Worm (Caenorhabditis elegans) whole organism, L1 larva: ENCODE results near the gene grwd-1.

Experiments
- F16B12.6 ChIP-seq: fragments of 150-350 bp; optimal IDR thresholded peaks from 2 replicates; lab custom pipeline; 2014; ENCODE audit warnings: missing biosample characterization, missing genetic modification characterization
- aha-1 ChIP-seq: fragments of 150-350 bp; optimal IDR thresholded peaks from 2 replicates; lab custom pipeline; 2014; ENCODE audit warnings: missing biosample characterization, missing genetic modification characterization
- ama-1 ChIP-seq: fragments of 150-350 bp; optimal IDR thresholded peaks from 2 replicates; lab custom pipeline; 2014
- blmp-1 ChIP-seq: fragments of 150-350 bp; optimal IDR thresholded peaks from 2 replicates; lab custom pipeline; 2014; ENCODE audit warnings: missing biosample characterization, missing genetic modification characterization
- ceh-63 ChIP-seq: fragments of 200-800 bp; sonication (Bioruptor generic); optimal IDR thresholded peaks from 2 replicates; lab custom pipeline; 2018; ENCODE audit warnings: mild to moderate bottlenecking, missing genetic modification characterization, missing compliant biosample characterization
- ceh-8 ChIP-seq: fragments of 200-800 bp; sonication (Bioruptor generic); optimal IDR thresholded peaks from 2 replicates; lab custom pipeline; 2018; ENCODE audit warnings: mild to moderate bottlenecking, missing genetic modification characterization, moderate library complexity, missing compliant biosample characterization
- ceh-82 ChIP-seq, 3 experiments: fragments of 150-350 bp in 1 of 3; sonication (generic microtip) in 2 of 3; optimal IDR thresholded peaks; 2 replicates each; lab custom pipeline; 2014 to 2017; ENCODE audit warnings: missing biosample characterization in 3 of 3, missing genetic modification characterization in 3 of 3
- ceh-88 ChIP-seq: fragments of 200-800 bp; sonication (Bioruptor generic); IDR thresholded peaks from 2 replicates; pipeline ENCODE4 v1.3.6; 2022; ENCODE audit warnings: missing genetic modification characterization, missing compliant biosample characterization
- ces-1 ChIP-seq: fragments of 150-350 bp; optimal IDR thresholded peaks from 2 replicates; lab custom pipeline; 2014; ENCODE audit warnings: missing biosample characterization, missing genetic modification reagents, missing genetic modification characterization
- dpl-1 ChIP-seq, 3 experiments: fragments of 150-350 bp in 2 of 3; sonication (generic microtip) in 1 of 3; optimal IDR thresholded peaks; 2 replicates each; lab custom pipeline; 2014 to 2017; ENCODE audit warnings: missing biosample characterization in 3 of 3, missing genetic modification characterization in 3 of 3, missing genetic modification reagents in 3 of 3
- dsc-1 ChIP-seq: sonication (generic microtip); optimal IDR thresholded peaks from 2 replicates; lab custom pipeline; 2016; ENCODE audit warnings: mild to moderate bottlenecking, missing genetic modification characterization, missing compliant biosample characterization
- efl-1 ChIP-seq, 4 experiments: fragments of 150-350 bp; optimal IDR thresholded peaks in 3 of 4; peaks in 1 of 4; 1 replicate in 1 of 4; 2 replicates in 3 of 4; lab custom pipeline; 2014; ENCODE audit warnings: missing biosample characterization in 2 of 4, missing genetic modification characterization in 2 of 4, missing genetic modification reagents in 2 of 4
- efl-3 ChIP-seq: fragments of 200-800 bp; sonication (Bioruptor generic); optimal IDR thresholded peaks from 2 replicates; lab custom pipeline; 2018; ENCODE audit warnings: mild to moderate bottlenecking, missing genetic modification characterization, missing compliant biosample characterization
- egl-13 ChIP-seq: sonication (generic microtip); optimal IDR thresholded peaks from 2 replicates; lab custom pipeline; 2016; ENCODE audit warnings: missing genotype, missing genetic modification reagents, missing genetic modification characterization, missing compliant biosample characterization
- ets-5 ChIP-seq: fragments of 200-800 bp; sonication (Bioruptor generic); IDR thresholded peaks from 2 replicates; pipeline ENCODE4 v1.3.6; 2022; ENCODE audit warnings: missing genetic modification characterization, missing compliant biosample characterization
- fkh-4 ChIP-seq: sonication (generic microtip); optimal IDR thresholded peaks from 2 replicates; lab custom pipeline; 2016; ENCODE audit warnings: missing compliant biosample characterization, missing genetic modification characterization, borderline replicate concordance
- fkh-8 ChIP-seq: sonication (generic microtip); optimal IDR thresholded peaks from 2 replicates; lab custom pipeline; 2016; ENCODE audit warnings: mild to moderate bottlenecking, missing genetic modification characterization, missing compliant biosample characterization
- fos-1 ChIP-seq: fragments of 150-350 bp; optimal IDR thresholded peaks from 2 replicates; lab custom pipeline; 2014; ENCODE audit warnings: missing biosample characterization, missing genetic modification characterization
- grh-1 ChIP-seq: fragments of 200-800 bp; sonication (Bioruptor generic); IDR thresholded peaks from 2 replicates; pipeline ENCODE4 v1.3.6; 2022; ENCODE audit warnings: missing genetic modification reagents, missing genetic modification characterization, missing compliant biosample characterization
- hlh-17 ChIP-seq: fragments of 200-800 bp; sonication (Bioruptor generic); optimal IDR thresholded peaks from 2 replicates; lab custom pipeline; 2018; ENCODE audit warnings: missing genetic modification characterization, mild to moderate bottlenecking, missing compliant biosample characterization, moderate library complexity, borderline replicate concordance
- hlh-4 ChIP-seq: sonication (generic microtip); optimal IDR thresholded peaks from 2 replicates; lab custom pipeline; 2016; ENCODE audit warnings: mild to moderate bottlenecking, missing genetic modification characterization, missing compliant biosample characterization
- hpl-2 ChIP-seq: fragments of 150-350 bp; optimal IDR thresholded peaks from 2 replicates; lab custom pipeline; 2014; ENCODE audit warnings: missing biosample characterization, missing genetic modification reagents, missing genetic modification characterization
- isw-1 ChIP-seq: fragments of 200-800 bp; sonication (Bioruptor generic); IDR thresholded peaks from 2 replicates; pipeline ENCODE4 v1.3.6; 2022; ENCODE audit warnings: missing genetic modification characterization, missing compliant biosample characterization
- jun-1 ChIP-seq: fragments of 150-350 bp; optimal IDR thresholded peaks from 2 replicates; lab custom pipeline; 2014; ENCODE audit warnings: missing biosample characterization, missing genetic modification reagents, missing genetic modification characterization
- lin-13 ChIP-seq: fragments of 150-350 bp; optimal IDR thresholded peaks from 2 replicates; lab custom pipeline; 2014; ENCODE audit warnings: missing biosample characterization, missing genetic modification reagents, missing genetic modification characterization
- lin-14 ChIP-seq: fragments of 200-800 bp; sonication (Bioruptor generic); optimal IDR thresholded peaks from 2 replicates; lab custom pipeline; 2018; ENCODE audit warnings: mild to moderate bottlenecking, missing genetic modification characterization, moderate library complexity, missing compliant biosample characterization
- lin-15B ChIP-seq: fragments of 150-350 bp; sonication (generic microtip); optimal IDR thresholded peaks from 3 replicates; lab custom pipeline; 2014; ENCODE audit warnings: missing biosample characterization, missing genetic modification characterization
- lin-39 ChIP-seq: fragments of 150-350 bp; optimal IDR thresholded peaks from 2 replicates; lab custom pipeline; 2014; ENCODE audit warnings: missing biosample characterization, missing genetic modification reagents, missing genetic modification characterization
- mab-9 ChIP-seq: fragments of 200-800 bp; sonication (Bioruptor generic); IDR thresholded peaks from 2 replicates; pipeline ENCODE4 v1.3.6; 2022; ENCODE audit warnings: missing genetic modification reagents, missing genetic modification characterization, missing compliant biosample characterization
- mdl-1 ChIP-seq, 2 experiments: fragments of 150-350 bp; optimal IDR thresholded peaks; 2 replicates each; lab custom pipeline; 2014 to 2017; ENCODE audit warnings: missing biosample characterization in 2 of 2, missing genetic modification characterization in 2 of 2, inconsistent platforms in 1 of 2
- mef-2 ChIP-seq: fragments of 150-350 bp; optimal IDR thresholded peaks from 2 replicates; lab custom pipeline; 2014; ENCODE audit warnings: missing biosample characterization, missing genetic modification characterization
- mep-1 ChIP-seq: fragments of 150-350 bp; optimal IDR thresholded peaks from 2 replicates; lab custom pipeline; 2014; ENCODE audit warnings: missing biosample characterization, missing genetic modification characterization
- nhr-11 ChIP-seq: fragments of 150-350 bp; optimal IDR thresholded peaks from 2 replicates; lab custom pipeline; 2014; ENCODE audit warnings: missing biosample characterization, missing genetic modification characterization
- nhr-12 ChIP-seq: sonication (generic microtip); optimal IDR thresholded peaks from 2 replicates; lab custom pipeline; 2017; ENCODE audit warnings: missing biosample characterization, missing genetic modification characterization
- nhr-237 ChIP-seq: fragments of 150-350 bp; optimal IDR thresholded peaks from 2 replicates; lab custom pipeline; 2014; ENCODE audit warnings: missing biosample characterization, missing genetic modification characterization
- nhr-28 ChIP-seq: fragments of 150-350 bp; optimal IDR thresholded peaks from 2 replicates; lab custom pipeline; 2014; ENCODE audit warnings: missing biosample characterization, missing genetic modification characterization
- nhr-71 ChIP-seq: sonication (generic microtip); optimal IDR thresholded peaks from 2 replicates; lab custom pipeline; 2016; ENCODE audit warnings: mild to moderate bottlenecking, missing genetic modification characterization, moderate library complexity, missing compliant biosample characterization
- nhr-76 ChIP-seq: sonication (generic microtip); optimal IDR thresholded peaks from 2 replicates; lab custom pipeline; 2017; ENCODE audit warnings: missing biosample characterization, missing genetic modification characterization
- nhr-77 ChIP-seq: fragments of 150-350 bp; optimal IDR thresholded peaks from 2 replicates; lab custom pipeline; 2014; ENCODE audit warnings: missing biosample characterization, missing genetic modification characterization
- nhr-84 ChIP-seq: sonication (generic microtip); optimal IDR thresholded peaks from 2 replicates; lab custom pipeline; 2017; ENCODE audit warnings: missing biosample characterization, missing genetic modification characterization
- nhr-85 ChIP-seq: sonication (generic microtip); peaks from one replicate; lab custom pipeline; 2016; ENCODE audit warnings: missing genetic modification characterization, inconsistent platforms, missing compliant biosample characterization
- pax-3 ChIP-seq: fragments of 200-800 bp; sonication (Bioruptor generic); optimal IDR thresholded peaks from 2 replicates; lab custom pipeline; 2018; ENCODE audit warnings: mild to moderate bottlenecking, missing genetic modification characterization, moderate library complexity, missing compliant biosample characterization
- pqm-1 ChIP-seq: sonication (generic microtip); optimal IDR thresholded peaks from 3 replicates; lab custom pipeline; 2017; ENCODE audit warnings: missing biosample characterization, missing genetic modification characterization
- snu-23 ChIP-seq: sonication (generic microtip); optimal IDR thresholded peaks from 2 replicates; lab custom pipeline; 2016; ENCODE audit warnings: missing genetic modification characterization, missing compliant biosample characterization
- sptf-1 ChIP-seq: fragments of 150-350 bp; optimal IDR thresholded peaks from 2 replicates; lab custom pipeline; 2014; ENCODE audit warnings: missing biosample characterization, missing genetic modification characterization
- sup-37 ChIP-seq: fragments of 200-800 bp; sonication (Bioruptor generic); optimal IDR thresholded peaks from 2 replicates; lab custom pipeline; 2018; ENCODE audit warnings: mild to moderate bottlenecking, missing genetic modification characterization, missing compliant biosample characterization
- unc-86 ChIP-seq: sonication (generic microtip); optimal IDR thresholded peaks from 2 replicates; lab custom pipeline; 2016; ENCODE audit warnings: missing genetic modification characterization, missing compliant biosample characterization
- unc-98 ChIP-seq: fragments of 200-800 bp; sonication (Bioruptor generic); IDR thresholded peaks from 2 replicates; pipeline ENCODE4 v1.3.6; 2022; ENCODE audit warnings: missing genetic modification characterization, missing compliant biosample characterization
- xbp-1 ChIP-seq: sonication (generic microtip); optimal IDR thresholded peaks from 2 replicates; lab custom pipeline; 2016; ENCODE audit warnings: missing genetic modification characterization, missing compliant biosample characterization
- zip-4 ChIP-seq: fragments of 200-800 bp; sonication (Bioruptor generic); optimal IDR thresholded peaks from 2 replicates; lab custom pipeline; 2018; ENCODE audit warnings: mild to moderate bottlenecking, missing genetic modification characterization, moderate library complexity, missing compliant biosample characterization
- ztf-11 ChIP-seq, 2 experiments: sonication (generic microtip); optimal IDR thresholded peaks; 2 replicates each; lab custom pipeline; 2016 to 2017; ENCODE audit warnings: missing genetic modification characterization in 2 of 2, missing biosample characterization in 1 of 2, missing compliant biosample characterization in 1 of 2
- ztf-4 ChIP-seq: fragments of 150-350 bp; optimal IDR thresholded peaks from 2 replicates; lab custom pipeline; 2014; ENCODE audit warnings: missing biosample characterization, missing genetic modification characterization

Gene grwd-1

DNA sequence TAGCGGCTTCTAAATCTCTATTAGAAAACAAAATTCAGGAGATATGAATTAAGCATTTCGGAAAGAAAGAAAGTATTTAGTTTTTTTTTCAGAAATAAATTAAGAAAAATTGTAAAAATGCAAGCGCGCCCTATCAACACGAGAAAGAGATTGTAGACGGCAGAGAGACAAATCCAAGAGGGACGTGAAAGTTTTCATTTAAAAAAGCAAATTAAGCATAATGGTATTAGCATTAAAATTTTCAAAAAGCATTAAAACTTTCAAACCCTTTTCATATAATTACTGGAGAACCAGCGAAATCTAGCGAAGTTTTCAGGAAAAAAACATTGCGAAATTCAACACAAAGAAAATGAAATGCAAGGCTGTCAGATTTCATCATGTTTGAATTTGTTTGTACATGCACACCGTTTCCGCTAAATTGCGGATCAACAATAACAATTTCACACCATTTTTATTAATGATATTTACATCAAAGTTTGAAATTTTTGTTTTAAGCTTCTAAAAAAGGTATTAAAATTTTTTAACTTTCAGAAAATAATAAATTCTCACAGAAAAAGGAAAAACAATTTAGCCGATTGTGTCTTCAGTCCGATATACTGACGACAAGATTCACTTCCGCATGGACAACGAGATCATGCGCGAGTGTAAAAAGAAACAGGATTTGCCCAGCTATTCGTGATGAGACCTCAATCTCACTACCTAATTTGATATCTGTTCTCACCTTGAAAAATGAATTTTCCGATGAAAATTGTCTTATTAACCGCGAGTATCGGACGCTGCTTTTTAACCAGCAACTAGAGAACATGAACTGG lies 9.8 kb downstream of the grwd-1 start, which contains the start of gene gars-1:
Gene gars-1, minus strand, starts transcription at position 808 of the 812 bp plus-strand sequence.
- TF ChIP-seq isw-1 (GFP tag; lab: Robert Waterston, UW) = no peak
- no peak for TF ChIP-seq fkh-4 (tag; lab: Kevin White, UChicago)
- no peak for TF ChIP-seq mdl-1 (tag; optimal IDR thresholded peaks at IDR 0.05; lab: Kevin White, UChicago)
- TF ChIP-seq mab-9 (GFP tag; lab: Robert Waterston, UW) = no peak
- TF ChIP-seq dpl-1 (GFP tag; optimal IDR thresholded peaks at IDR 0.05; lab: Kevin White, UChicago) = peak; percentile 6 to 53 (median 7)
- no peak for TF ChIP-seq egl-13 (tag; lab: Kevin White, UChicago)
- no peak for TF ChIP-seq ztf-4 (tag; lab: Kevin White, UChicago)
- no peak for TF ChIP-seq dsc-1 (tag; lab: Kevin White, UChicago)
- peak; percentile 7 for TF ChIP-seq mep-1 (tag; lab: Kevin White, UChicago)
- TF ChIP-seq fkh-8 = no peak
- no peak for TF ChIP-seq jun-1 (tag; lab: Kevin White, UChicago)
- no peak for TF ChIP-seq fos-1
- TF ChIP-seq hpl-2 (GFP tag; lab: Kevin White, UChicago) = no peak
- TF ChIP-seq ces-1 = no peak
- TF ChIP-seq nhr-76 (tag; lab: Kevin White, UChicago) = no peak
- TF ChIP-seq lin-39 (tag; lab: Kevin White, UChicago) = no peak
- no peak for TF ChIP-seq nhr-12
- peak; percentile 9 for TF ChIP-seq lin-15B (tag; lab: Kevin White, UChicago)
- no peak for TF ChIP-seq nhr-84 (tag; lab: Kevin White, UChicago)
- TF ChIP-seq lin-14 (GFP tag; lab: Kevin White, UChicago) = no peak
- TF ChIP-seq nhr-28 = no peak
- no peak for TF ChIP-seq nhr-11 (tag; lab: Kevin White, UChicago)
- no peak for TF ChIP-seq F16B12.6
- no peak for TF ChIP-seq sptf-1 (tag; lab: Kevin White, UChicago)
- no peak for TF ChIP-seq nhr-77 (tag; lab: Kevin White, UChicago)
- TF ChIP-seq pqm-1 (tag; lab: Kevin White, UChicago) = no peak
- TF ChIP-seq ets-5 (GFP tag; lab: Robert Waterston, UW) = no peak
- peak; percentile 70 for TF ChIP-seq blmp-1 (tag; lab: Kevin White, UChicago)
- TF ChIP-seq efl-3 (GFP tag; lab: Kevin White, UChicago) = no peak
- TF ChIP-seq grh-1 (GFP tag; lab: Robert Waterston, UW) = no peak
- TF ChIP-seq lin-13 (GFP tag; lab: Kevin White, UChicago) = peak; percentile 19
- TF ChIP-seq mef-2 (tag; lab: Kevin White, UChicago) = no peak
- TF ChIP-seq ztf-11 (tag; optimal IDR thresholded peaks at IDR 0.05; lab: Kevin White, UChicago) = no peak
- no peak for TF ChIP-seq xbp-1 (tag; lab: Kevin White, UChicago)
- no peak for TF ChIP-seq snu-23
- no peak for TF ChIP-seq sup-37 (GFP tag; lab: Kevin White, UChicago)
- TF ChIP-seq nhr-71 = peak; percentile 19
- TF ChIP-seq ceh-88 (GFP tag; lab: Robert Waterston, UW) = no peak
- TF ChIP-seq hlh-4 (tag; lab: Kevin White, UChicago) = no peak
- no peak for TF ChIP-seq ceh-63 (GFP tag; lab: Kevin White, UChicago)
- peak; percentile 82 for TF ChIP-seq zip-4 (GFP tag; lab: Kevin White, UChicago)
- peak; percentile 32 for TF ChIP-seq efl-1 (optimal IDR thresholded peaks at IDR 0.05; lab: Kevin White, UChicago)
- TF ChIP-seq efl-1 (GFP tag; optimal IDR thresholded peaks at IDR 0.05 in 1 of 2; lab: Kevin White, UChicago) = peak; percentile 40 to 80
- TF ChIP-seq ceh-8 (GFP tag; lab: Kevin White, UChicago) = no peak
- no peak for TF ChIP-seq unc-86 (tag; lab: Kevin White, UChicago)
- TF ChIP-seq nhr-85 (tag; lab: Kevin White, UChicago) = peak; percentile 25
- no peak for TF ChIP-seq pax-3 (tag; lab: Kevin White, UChicago)
- TF ChIP-seq ama-1 (lab: Kevin White, UChicago) = no peak
- no peak for TF ChIP-seq hlh-17
- TF ChIP-seq nhr-237 (tag; lab: Kevin White, UChicago) = no peak
- no peak for TF ChIP-seq ceh-82 (tag; optimal IDR thresholded peaks at IDR 0.05; lab: Kevin White, UChicago)
- no peak for TF ChIP-seq unc-98 (GFP tag; lab: Robert Waterston, UW)
- TF ChIP-seq aha-1 (tag; lab: Kevin White, UChicago) = no peak
